Worm (Caenorhabditis elegans) whole organism, L2 larva: ENCODE measurements around the gene B0001.7.

ENCODE experiments used
- ama-1 ChIP-seq: fragments of 150-350 bp; optimal IDR thresholded peaks from 2 replicates; lab custom pipeline; 2018; ENCODE audit warnings: inconsistent platforms
- elt-1 ChIP-seq: fragments of 150-350 bp; optimal IDR thresholded peaks from 2 replicates; lab custom pipeline; 2014; ENCODE audit warnings: missing biosample characterization, missing genetic modification characterization
- elt-3 ChIP-seq: sonication (generic microtip); optimal IDR thresholded peaks from 2 replicates; lab custom pipeline; 2017; ENCODE audit warnings: missing biosample characterization, missing genetic modification characterization
- mdl-1 ChIP-seq, 2 experiments: fragments of 150-350 bp in 1 of 2; sonication (generic microtip) in 1 of 2; optimal IDR thresholded peaks; 2 replicates each; lab custom pipeline; 2017; ENCODE audit warnings: missing biosample characterization in 2 of 2, missing genetic modification characterization in 2 of 2
- nhr-10 ChIP-seq: sonication (generic microtip); optimal IDR thresholded peaks from 2 replicates; lab custom pipeline; 2017; ENCODE audit warnings: missing biosample characterization, missing genetic modification characterization
- zag-1 ChIP-seq: fragments of 150-350 bp; optimal IDR thresholded peaks from 2 replicates; lab custom pipeline; 2014; ENCODE audit warnings: missing biosample characterization, missing genetic modification characterization
- ztf-11 ChIP-seq: sonication (generic microtip); optimal IDR thresholded peaks from 2 replicates; lab custom pipeline; 2017; ENCODE audit warnings: missing biosample characterization, missing genetic modification characterization

ce11 chrIV:12198816-12199215 is 44.8 kb upstream of the B0001.7 start:
- no peak for TF ChIP-seq ztf-11 (tag; lab: Kevin White, UChicago)
- no peak for TF ChIP-seq elt-3 (tag; lab: Kevin White, UChicago)
- no peak for TF ChIP-seq mdl-1 (tag; optimal IDR thresholded peaks at IDR 0.05; lab: Kevin White, UChicago)
- TF ChIP-seq elt-1 (tag; lab: Kevin White, UChicago) = no peak
- TF ChIP-seq nhr-10 (tag; lab: Kevin White, UChicago) = no peak
- TF ChIP-seq zag-1 (tag; lab: Kevin White, UChicago) = no peak
- TF ChIP-seq ama-1 (lab: Kevin White, UChicago) = no peak
